Comparison of ENCODE assay signal across 1 fruit fly cellular context in the genomic region with DNA sequence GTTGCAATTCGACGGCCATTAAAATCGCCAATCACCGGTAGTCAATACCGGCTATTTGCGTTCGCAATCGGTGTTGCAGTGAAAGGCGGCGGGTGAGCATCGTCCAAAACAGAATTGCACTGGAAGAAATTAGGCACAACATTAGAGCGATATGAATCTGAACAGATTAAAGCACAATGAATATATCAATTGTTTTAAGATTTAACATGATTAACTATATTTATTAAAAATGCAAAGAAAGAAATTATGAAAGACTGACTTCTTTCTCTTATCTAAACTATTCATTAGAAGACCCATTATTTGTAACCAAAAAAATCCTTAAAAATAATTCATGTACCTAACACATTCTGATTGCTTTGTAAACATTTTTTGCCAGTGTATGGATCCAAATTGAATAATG.
A peak's percentile ranks its signal among the peaks of the same experiment; 100 is the strongest.
TF ChIP-seq lines count a peak whose summit lies in the region.

No protein-coding gene starts in this region.

TF ChIP-seq in whole organism, prepupa, 60 proteins besides CTCF, POLR2A, EP300 and RAD21 (continued from another document):
- TF ChIP-seq OdsH (GFP tag; optimal IDR thresholded peaks at IDR 0.05; lab: Kevin White, UChicago) (peak; percentile 17), pdm3 (GFP tag; optimal IDR thresholded peaks at IDR 0.05; lab: Kevin White, UChicago) (no peak), CG1621 (tag; optimal IDR thresholded peaks at IDR 0.05; lab: Kevin White, UChicago) (no peak), CG15336 (GFP tag; IDR thresholded peaks at IDR 0.05; lab: Robert Waterston, UW) (peak; percentile 51; the same call in 1 of the 2 replicates), achi (GFP tag; optimal IDR thresholded peaks at IDR 0.05; lab: Kevin White, UChicago) (no peak)
